Worm (Caenorhabditis elegans): Measurements from ENCODE around the gene C55A6.11.

DNA sequence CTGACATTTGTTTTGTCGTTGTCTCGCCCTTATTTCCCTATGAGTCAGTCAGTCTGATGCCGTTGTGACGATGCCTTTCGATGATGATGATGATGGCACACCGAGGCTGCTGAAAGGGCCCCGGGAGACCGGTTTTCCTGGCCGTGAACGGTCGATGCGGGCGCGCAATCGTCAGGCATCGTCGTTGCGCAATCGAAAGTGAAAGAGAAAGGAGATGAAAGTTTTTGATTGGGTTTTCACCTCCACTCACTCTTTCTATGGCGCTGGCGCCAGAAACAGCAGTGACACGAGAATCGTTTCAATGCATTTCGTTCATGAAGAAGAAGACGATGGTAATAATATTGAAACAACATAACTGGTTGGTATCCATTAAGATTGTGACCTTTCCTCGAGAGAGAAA, 12.6 kb downstream of the C55A6.11 start:
- TF ChIP-seq ceh-9 (tag; optimal IDR thresholded peaks at IDR 0.05): no peak
- no peak for TF ChIP-seq fkh-6 (tag; optimal IDR thresholded peaks at IDR 0.05)
- no peak for TF ChIP-seq mec-3 (tag; optimal IDR thresholded peaks at IDR 0.05; ENCODE audit: borderline replicate concordance)
- TF ChIP-seq ceh-24 (tag; optimal IDR thresholded peaks at IDR 0.05): no peak

All from whole organism, late embryonic.